Fruit fly (Drosophila melanogaster): ENCODE measurements around the gene CG16985.
A peak's percentile ranks its signal among the peaks of the same experiment; 100 is the strongest.

Gene CG16985

DNA sequence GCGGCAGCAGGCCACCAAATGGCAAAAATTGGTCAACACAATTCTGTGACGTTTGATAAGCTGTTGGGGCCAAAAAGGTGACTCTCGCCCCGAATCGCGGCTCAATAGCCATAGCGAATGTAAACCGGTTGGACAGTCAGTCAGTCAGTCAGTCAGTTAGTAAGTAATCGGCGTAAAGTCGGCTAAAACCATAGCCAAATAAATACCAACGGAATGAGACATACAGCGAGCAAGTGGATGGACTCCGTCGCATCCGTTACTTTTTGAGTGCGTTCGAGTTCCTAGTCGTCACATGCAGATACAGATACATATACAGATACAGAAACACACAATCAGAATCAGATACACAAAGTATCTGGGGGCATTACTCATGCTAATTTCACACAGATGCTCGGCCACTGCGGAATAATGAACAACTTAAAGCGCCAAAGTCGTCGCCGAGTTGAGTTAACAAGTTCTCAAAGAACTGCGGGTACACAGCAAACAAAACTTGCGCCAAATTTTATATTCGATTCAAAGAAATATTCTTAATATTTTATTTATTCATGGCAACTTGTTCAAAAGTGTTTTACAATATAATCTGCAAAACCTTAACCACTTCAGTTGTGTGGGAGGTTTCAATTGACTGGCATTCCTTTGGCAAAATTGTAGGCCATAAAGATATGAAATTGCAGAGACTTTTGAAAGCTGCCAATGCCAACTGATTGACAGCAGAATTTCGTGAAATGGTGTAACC is 21.8 kb upstream of the CG16985 start:
- TF ChIP-seq CG17801 (GFP tag; optimal IDR thresholded peaks at IDR 0.05; ENCODE audit: partially characterized antibody): no peak

dm6 chr3L:2578315-2578714 is 20.8 kb upstream of the CG16985 start:
- no peak for TF ChIP-seq CG17801 (GFP tag; optimal IDR thresholded peaks at IDR 0.05; ENCODE audit: partially characterized antibody)

- no peak for TF ChIP-seq CG17801 (GFP tag; optimal IDR thresholded peaks at IDR 0.05; ENCODE audit: partially characterized antibody)
Measured at dm6 chr3L:2578737-2579136, 20.4 kb upstream of the CG16985 start.

DNA sequence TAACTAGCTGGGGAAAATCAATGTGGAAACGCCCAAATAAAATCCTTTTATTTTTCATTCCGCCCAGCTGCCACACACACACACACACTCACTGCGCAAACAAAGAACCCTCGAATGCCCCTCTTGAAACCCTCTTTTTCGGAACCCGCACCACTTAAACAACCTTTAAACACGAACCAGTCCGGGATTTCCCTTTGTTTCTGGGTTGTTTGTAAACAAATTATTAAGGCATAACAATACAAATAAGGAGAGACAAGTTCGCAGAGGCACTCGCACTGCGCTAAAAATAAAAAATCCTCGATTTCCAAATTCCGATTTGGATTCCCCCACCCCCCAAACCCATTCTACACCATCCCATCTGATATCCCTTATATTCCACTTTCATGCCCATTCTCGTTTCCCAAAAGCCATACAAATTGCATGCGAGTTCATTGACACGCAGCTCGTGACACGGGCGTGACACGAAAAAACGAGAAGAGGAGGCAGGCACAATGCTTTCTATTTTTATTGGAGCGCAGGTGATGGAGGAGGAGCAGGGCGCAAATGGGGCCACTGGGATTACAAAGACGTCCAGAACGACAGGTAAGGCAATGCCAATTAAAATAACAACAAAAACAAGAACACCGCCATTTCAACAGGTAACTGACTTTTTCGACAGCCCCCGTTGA is 19.4 kb upstream of the CG16985 start:
- no peak for TF ChIP-seq CG17801 (GFP tag; optimal IDR thresholded peaks at IDR 0.05; ENCODE audit: partially characterized antibody)

DNA sequence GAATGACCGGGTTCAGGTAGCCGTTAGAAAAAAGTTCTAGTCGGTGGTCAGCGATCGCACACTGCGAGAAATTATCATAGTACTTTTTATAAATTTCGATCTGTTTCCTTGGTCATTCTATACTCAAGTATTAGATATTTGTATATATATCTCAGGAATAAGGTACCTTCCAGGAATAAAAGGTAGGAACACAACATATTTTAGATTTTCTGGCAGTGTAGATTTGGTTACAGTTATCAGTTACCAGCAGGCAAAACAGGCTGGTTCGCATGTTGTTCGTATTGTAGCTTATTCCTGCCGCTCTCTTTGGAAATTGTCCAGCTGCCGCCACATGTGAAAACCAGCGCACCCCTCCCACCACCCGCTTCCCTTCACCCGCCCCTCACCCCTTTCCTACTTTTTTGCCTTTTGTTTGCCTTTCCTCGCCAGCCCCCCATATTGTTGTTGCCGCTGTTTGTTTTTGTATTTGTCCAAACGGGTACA is 17.7 kb upstream of the CG16985 start:
- peak; percentile 56 for TF ChIP-seq CG17801 (GFP tag; optimal IDR thresholded peaks at IDR 0.05; ENCODE audit: partially characterized antibody)

DNA sequence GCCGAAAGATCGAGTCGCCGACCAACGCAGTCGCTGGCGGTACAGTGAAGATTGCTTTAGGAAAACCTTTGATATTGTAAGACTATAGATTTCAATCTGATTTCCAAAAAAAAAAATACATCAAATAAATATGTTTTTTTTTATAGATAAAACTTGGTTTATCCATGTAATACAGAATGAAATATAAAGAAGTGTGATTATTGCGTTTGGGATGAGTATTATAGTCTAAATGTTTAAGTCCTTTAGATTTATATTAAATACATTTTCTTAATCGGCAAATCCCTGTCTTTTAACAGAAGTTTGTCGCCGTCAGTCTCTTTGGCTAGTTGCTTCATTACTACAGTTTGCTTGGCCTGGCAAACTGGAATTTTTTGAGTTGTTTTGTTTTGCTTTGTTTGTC is 17.2 kb upstream of the CG16985 start:
- no peak for TF ChIP-seq CG17801 (GFP tag; optimal IDR thresholded peaks at IDR 0.05; ENCODE audit: partially characterized antibody)

DNA sequence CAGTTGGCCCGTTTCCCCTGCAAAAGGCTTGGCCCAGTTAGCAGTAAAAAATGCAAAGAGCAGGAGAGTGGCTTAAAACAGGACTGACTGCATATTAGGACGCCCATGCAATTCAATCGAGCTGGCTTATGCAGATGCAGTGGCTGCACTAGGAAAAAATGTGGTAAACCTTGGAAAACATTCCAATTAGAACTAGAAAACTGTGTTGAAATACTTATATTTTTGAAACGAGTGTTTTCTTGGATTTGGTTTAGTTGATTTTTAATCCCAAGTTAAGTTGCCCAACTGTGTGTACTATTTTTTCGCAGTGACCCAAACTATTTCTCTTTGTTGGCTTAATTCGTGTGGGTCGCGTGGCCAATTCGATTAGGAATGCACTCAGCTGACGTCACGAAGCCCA is 16.8 kb upstream of the CG16985 start:
- no peak for TF ChIP-seq CG17801 (GFP tag; optimal IDR thresholded peaks at IDR 0.05; ENCODE audit: partially characterized antibody)

- TF ChIP-seq CG17801 (GFP tag; optimal IDR thresholded peaks at IDR 0.05; ENCODE audit: partially characterized antibody): no peak
Measured at dm6 chr3L:2582753-2583536, 16.2 kb upstream of the CG16985 start.

- no peak for TF ChIP-seq CG17801 (GFP tag; optimal IDR thresholded peaks at IDR 0.05; ENCODE audit: partially characterized antibody)
Measured at dm6 chr3L:2583537-2583870, 15.6 kb upstream of the CG16985 start.

- TF ChIP-seq CG17801 (GFP tag; optimal IDR thresholded peaks at IDR 0.05; ENCODE audit: partially characterized antibody): no peak
Measured at dm6 chr3L:2584119-2584805, 14.8 kb upstream of the CG16985 start.

dm6 chr3L:2584827-2585226 is 14.3 kb upstream of the CG16985 start:
- TF ChIP-seq CG17801 (GFP tag; optimal IDR thresholded peaks at IDR 0.05; ENCODE audit: partially characterized antibody): no peak

DNA sequence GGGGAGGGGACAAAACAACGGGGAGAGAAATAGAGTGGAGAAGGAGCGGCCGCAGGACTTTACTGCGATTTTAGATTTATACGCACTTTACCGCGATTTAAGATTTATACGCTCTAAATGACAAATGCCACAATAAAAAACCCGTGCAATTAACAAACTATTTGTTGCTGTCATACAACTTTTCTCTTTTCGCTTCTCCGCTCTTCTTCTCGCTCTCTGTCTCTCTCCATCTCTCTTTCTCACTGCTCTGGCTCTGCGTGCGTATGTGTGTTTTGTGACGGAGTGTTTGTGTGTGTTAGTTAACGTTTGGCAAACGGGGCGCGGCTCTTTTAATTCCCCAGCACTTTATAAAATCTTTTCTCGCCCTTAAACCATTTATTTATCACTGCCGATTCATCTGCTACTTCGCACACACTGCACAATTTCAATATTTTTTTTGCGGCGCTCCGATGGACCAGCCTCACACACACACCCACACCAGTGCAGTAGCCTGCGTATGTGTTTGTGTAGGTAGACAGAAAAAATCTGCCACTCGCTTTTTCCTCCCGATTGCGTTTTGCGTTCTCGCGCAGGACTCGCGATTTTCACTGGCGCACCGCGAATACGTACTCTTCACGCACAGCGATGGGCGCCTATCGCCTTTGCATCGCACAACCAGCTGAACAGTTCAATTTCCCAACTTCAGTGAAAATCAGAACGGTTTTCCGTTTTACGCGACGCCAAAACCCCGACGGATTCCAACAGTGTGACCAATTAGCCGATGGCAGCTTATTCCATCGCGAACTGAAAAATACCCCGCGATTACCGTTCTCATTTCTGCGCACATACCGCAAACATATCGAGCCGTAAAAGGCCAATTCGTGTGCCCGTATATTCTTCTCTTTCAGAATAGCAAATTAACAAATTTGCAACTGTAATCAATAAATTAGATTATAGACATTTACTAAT is 13.0 kb upstream of the CG16985 start, which contains the start of gene msn:
Gene msn, minus strand, starts transcription at position 747 of the 948 bp plus-strand sequence.
- no peak for TF ChIP-seq CG17801 (GFP tag; optimal IDR thresholded peaks at IDR 0.05; ENCODE audit: partially characterized antibody)

DNA sequence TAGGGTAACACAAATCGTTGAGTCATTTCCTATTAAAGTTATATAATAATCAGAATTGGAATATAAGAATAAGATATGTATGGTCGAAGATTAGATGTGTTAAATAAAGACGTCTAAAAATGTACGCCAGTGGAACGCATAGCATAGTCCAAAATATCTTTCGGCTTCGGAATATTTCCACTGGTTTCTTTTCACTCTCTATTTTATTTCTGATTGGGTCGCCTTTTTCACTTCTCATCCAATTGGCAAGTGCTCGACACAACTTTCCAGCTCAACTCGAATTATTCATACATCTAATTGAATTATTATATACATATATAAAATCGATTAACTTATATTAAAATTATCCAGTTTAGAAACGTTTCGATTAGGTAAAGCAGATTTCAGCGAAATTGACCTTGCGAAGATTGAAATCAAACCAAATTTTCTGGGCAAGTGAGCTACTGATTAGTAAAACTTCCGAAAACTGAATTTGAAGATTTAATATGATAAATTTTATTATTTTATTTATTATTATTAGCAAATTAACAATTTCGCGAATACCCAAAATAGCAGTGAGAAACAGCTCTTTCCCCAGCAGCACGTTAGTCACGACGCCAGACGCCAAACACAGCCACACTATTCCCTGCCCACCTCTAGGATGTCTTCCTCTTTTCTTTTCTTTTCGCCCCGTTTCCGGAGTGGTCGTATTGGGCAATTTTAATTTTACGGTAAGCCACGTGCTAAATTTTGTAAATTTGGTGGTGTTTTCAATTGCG is 12.1 kb upstream of the CG16985 start, which contains the start of gene RpL8:
Gene RpL8, plus strand, starts transcription at position 653 of the 758 bp plus-strand sequence.
- TF ChIP-seq CG17801 (GFP tag; optimal IDR thresholded peaks at IDR 0.05; ENCODE audit: partially characterized antibody): peak; percentile 81
